Fruit fly (Drosophila melanogaster): Measurements from ENCODE around the gene CG13862.

- TF ChIP-seq kay (GFP tag; ENCODE audit: borderline replicate concordance), result no peak
- no peak for TF ChIP-seq CG14711 (tag; optimal IDR thresholded peaks at IDR 0.05)
- no peak for TF ChIP-seq cnc (optimal IDR thresholded peaks at IDR 0.05)
- TF ChIP-seq CG12768 (GFP tag; optimal IDR thresholded peaks at IDR 0.05), result no peak
- no peak for TF ChIP-seq bab1 (GFP tag; optimal IDR thresholded peaks at IDR 0.05)
Measured at dm6 chr3R:22339510-22339909, 7.7 kb downstream of the CG13862 start.

Data from whole organism, adult.